6 worm cellular contexts compared by ENCODE assay signal in the genomic region with DNA sequence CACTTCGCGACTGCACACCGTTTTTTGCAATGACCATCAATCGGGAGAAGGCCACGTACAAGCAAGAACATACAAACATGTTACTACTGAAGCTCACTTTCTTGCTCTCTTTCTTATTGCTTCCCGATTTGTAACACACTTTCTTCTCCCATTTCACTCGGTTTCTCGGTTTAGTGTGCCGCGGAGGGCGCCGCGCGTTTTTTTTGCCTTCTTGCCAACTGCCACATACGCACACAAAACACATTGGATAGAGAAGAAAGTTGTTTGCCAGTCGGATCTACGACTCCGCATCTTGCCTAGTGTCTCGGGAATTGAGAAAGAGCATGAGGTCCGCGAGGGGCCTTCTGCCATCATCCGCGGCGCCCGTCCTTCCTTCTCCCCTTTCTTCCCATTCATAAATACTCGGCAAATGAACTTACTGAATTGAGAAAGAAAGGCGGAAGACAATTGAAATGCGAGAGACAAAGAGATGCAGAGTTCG.
TF ChIP-seq lines count a peak whose summit lies in the region.

No protein-coding gene starts in this region.

TF ChIP-seq in whole organism, L1 larva, 84 proteins besides CTCF, POLR2A, EP300 and RAD21 (continued from another document and continues in another):
- TF ChIP-seq lsy-2 (tag; optimal IDR thresholded peaks at IDR 0.05; lab: Kevin White, UChicago) (peak; percentile 31 to 57), unc-86 (tag; optimal IDR thresholded peaks at IDR 0.05; lab: Kevin White, UChicago) (peak; percentile 67), tlp-1 (tag; optimal IDR thresholded peaks at IDR 0.05; lab: Kevin White, UChicago) (no peak), nhr-47 (tag; optimal IDR thresholded peaks at IDR 0.05; lab: Kevin White, UChicago) (peak; percentile 57), zip-4 (GFP tag; optimal IDR thresholded peaks at IDR 0.05; lab: Kevin White, UChicago) (no peak), C04F5.9 (tag; optimal IDR thresholded peaks at IDR 0.05; lab: Kevin White, UChicago) (no peak), nhr-84 (tag; optimal IDR thresholded peaks at IDR 0.05; lab: Kevin White, UChicago) (no peak), ztf-11 (tag; optimal IDR thresholded peaks at IDR 0.05; lab: Kevin White, UChicago) (no peak), C16A3.4 (tag; optimal IDR thresholded peaks at IDR 0.05; lab: Kevin White, UChicago) (no peak), ces-1 (GFP tag; optimal IDR thresholded peaks at IDR 0.05; lab: Kevin White, UChicago) (no peak), fkh-4 (tag; optimal IDR thresholded peaks at IDR 0.05; lab: Kevin White, UChicago; ENCODE audit: borderline replicate concordance) (no peak), xbp-1 (tag; optimal IDR thresholded peaks at IDR 0.05; lab: Kevin White, UChicago) (peak; percentile 58), mdl-1 (tag; optimal IDR thresholded peaks at IDR 0.05; lab: Kevin White, UChicago) (peak in 1 of 2 experiments; percentile 38), efl-1 (optimal IDR thresholded peaks at IDR 0.05; lab: Kevin White, UChicago) (peak; percentile 8 to 14), efl-1 (GFP tag; optimal IDR thresholded peaks at IDR 0.05 in 1 of 2; lab: Kevin White, UChicago) (peak in 1 of 2 experiments; percentile 14), dpl-1 (GFP tag; optimal IDR thresholded peaks at IDR 0.05; lab: Kevin White, UChicago) (no peak), swsn-7 (tag; optimal IDR thresholded peaks at IDR 0.05; lab: Kevin White, UChicago) (peak; percentile 74), egl-13 (tag; optimal IDR thresholded peaks at IDR 0.05; lab: Kevin White, UChicago) (peak; percentile 41), nhr-19 (GFP tag; conservative IDR thresholded peaks at IDR 0.05; lab: Robert Waterston, UW) (peak; percentile 46), C34B4.2 (tag; optimal IDR thresholded peaks at IDR 0.05; lab: Kevin White, UChicago) (no peak), tbx-2 (tag; optimal IDR thresholded peaks at IDR 0.05; lab: Kevin White, UChicago) (peak; percentile 83)

TF ChIP-seq in whole organism, L2 larva, 48 proteins besides CTCF, POLR2A, EP300 and RAD21 (continued from another document):
- TF ChIP-seq lsy-2 (tag; optimal IDR thresholded peaks at IDR 0.05; lab: Kevin White, UChicago) (peak; percentile 32 to 37), unc-39 (tag; optimal IDR thresholded peaks at IDR 0.05; lab: Kevin White, UChicago) (peak; percentile 94), sma-9 (GFP tag; optimal IDR thresholded peaks at IDR 0.05; lab: Kevin White, UChicago) (peak; percentile 58), sma-9 (tag; optimal IDR thresholded peaks at IDR 0.05; lab: Kevin White, UChicago) (no peak), gmeb-1 (tag; optimal IDR thresholded peaks at IDR 0.05; lab: Kevin White, UChicago) (peak; percentile 13), zag-1 (tag; optimal IDR thresholded peaks at IDR 0.05; lab: Kevin White, UChicago) (peak; percentile 70), ztf-4 (tag; optimal IDR thresholded peaks at IDR 0.05; lab: Kevin White, UChicago) (peak; percentile 28), mbf-1 (tag; optimal IDR thresholded peaks at IDR 0.05; lab: Kevin White, UChicago) (no peak), Y55F3AM.14 (GFP tag; optimal IDR thresholded peaks at IDR 0.05; lab: Kevin White, UChicago) (peak; percentile 44), lin-13 (GFP tag; optimal IDR thresholded peaks at IDR 0.05; lab: Kevin White, UChicago) (peak; percentile 41), nhr-11 (tag; optimal IDR thresholded peaks at IDR 0.05; lab: Kevin White, UChicago) (no peak), C34F6.9 (tag; optimal IDR thresholded peaks at IDR 0.05; lab: Kevin White, UChicago) (peak; percentile 75), dmd-4 (tag; optimal IDR thresholded peaks at IDR 0.05; lab: Kevin White, UChicago) (no peak), mab-5 (tag; optimal IDR thresholded peaks at IDR 0.05; lab: Kevin White, UChicago) (no peak)

TF ChIP-seq in whole organism, L3 larva, 47 proteins besides CTCF, POLR2A, EP300 and RAD21 (continued from another document and continues in another):
- TF ChIP-seq tbx-2 (tag; optimal IDR thresholded peaks at IDR 0.05; lab: Kevin White, UChicago) (peak; percentile 33), elt-1 (tag; optimal IDR thresholded peaks at IDR 0.05; lab: Kevin White, UChicago) (no peak), mml-1 (tag; optimal IDR thresholded peaks at IDR 0.05; lab: Kevin White, UChicago) (no peak), lin-39 (tag; optimal IDR thresholded peaks at IDR 0.05; lab: Kevin White, UChicago) (peak; percentile 58), aly-2 (tag; optimal IDR thresholded peaks at IDR 0.05; lab: Kevin White, UChicago) (no peak), nhr-237 (tag; optimal IDR thresholded peaks at IDR 0.05; lab: Kevin White, UChicago) (no peak), fkh-2 (tag; optimal IDR thresholded peaks at IDR 0.05; lab: Kevin White, UChicago) (peak; percentile 44), ZK546.5 (tag; optimal IDR thresholded peaks at IDR 0.05; lab: Kevin White, UChicago) (no peak), elt-3 (tag; optimal IDR thresholded peaks at IDR 0.05; lab: Kevin White, UChicago) (no peak), nhr-77 (tag; optimal IDR thresholded peaks at IDR 0.05; lab: Kevin White, UChicago) (no peak), eor-1 (tag; optimal IDR thresholded peaks at IDR 0.05; lab: Kevin White, UChicago) (no peak), nhr-25 (tag; optimal IDR thresholded peaks at IDR 0.05; lab: Kevin White, UChicago) (no peak), lin-15B (tag; optimal IDR thresholded peaks at IDR 0.05; lab: Kevin White, UChicago) (no peak), zag-1 (tag; optimal IDR thresholded peaks at IDR 0.05; lab: Kevin White, UChicago) (peak; percentile 17), jun-1 (tag; optimal IDR thresholded peaks at IDR 0.05; lab: Kevin White, UChicago) (no peak), ztf-4 (tag; optimal IDR thresholded peaks at IDR 0.05; lab: Kevin White, UChicago) (no peak), skn-1 (tag; optimal IDR thresholded peaks at IDR 0.05; lab: Kevin White, UChicago) (no peak), ama-1 (optimal IDR thresholded peaks at IDR 0.05; lab: Kevin White, UChicago) (peak; percentile 41), nfya-1 (tag; optimal IDR thresholded peaks at IDR 0.05; lab: Kevin White, UChicago; ENCODE audit: insufficient read depth) (peak; percentile 78), nhr-23 (tag; optimal IDR thresholded peaks at IDR 0.05; lab: Kevin White, UChicago) (no peak), lsy-12 (tag; optimal IDR thresholded peaks at IDR 0.05; lab: Kevin White, UChicago) (peak; percentile 53), nhr-43 (tag; optimal IDR thresholded peaks at IDR 0.05; lab: Kevin White, UChicago; ENCODE audit: poor library complexity, severe bottlenecking) (no peak), R02D3.7 (tag; optimal IDR thresholded peaks at IDR 0.05; lab: Kevin White, UChicago) (no peak), sea-2 (GFP tag; optimal IDR thresholded peaks at IDR 0.05; lab: Kevin White, UChicago) (no peak), mdl-1 (tag; optimal IDR thresholded peaks at IDR 0.05; lab: Kevin White, UChicago) (no peak)

TF ChIP-seq in whole organism, L4 larva, 104 proteins besides CTCF, POLR2A, EP300 and RAD21 (continued from another document and continues in another):
- TF ChIP-seq daf-8 (GFP tag; IDR thresholded peaks at IDR 0.05; lab: Robert Waterston, UW) (no peak), nhr-111 (GFP tag; optimal IDR thresholded peaks at IDR 0.05; lab: Kevin White, UChicago) (no peak), lsy-2 (tag; optimal IDR thresholded peaks at IDR 0.05; lab: Kevin White, UChicago) (peak in 1 of 2 experiments; percentile 29), Y5F2A.4 (GFP tag; optimal IDR thresholded peaks at IDR 0.05; lab: Kevin White, UChicago) (no peak), hif-1 (tag; optimal IDR thresholded peaks at IDR 0.05; lab: Kevin White, UChicago) (peak in 1 of 2 experiments; percentile 78), D1046.2 (GFP tag; IDR thresholded peaks at IDR 0.05; lab: Robert Waterston, UW) (no peak), unc-62 (GFP tag; optimal IDR thresholded peaks at IDR 0.05 in 1 of 2; lab: Kevin White, UChicago) (no peak), unc-62 (tag; optimal IDR thresholded peaks at IDR 0.05; lab: Kevin White, UChicago) (no peak), mxl-2 (GFP tag; conservative IDR thresholded peaks at IDR 0.05; lab: Robert Waterston, UW) (no peak), ceh-28 (tag; optimal IDR thresholded peaks at IDR 0.05; lab: Kevin White, UChicago) (no peak), F26F4.8 (GFP tag; conservative IDR thresholded peaks at IDR 0.05; lab: Robert Waterston, UW) (no peak), spr-1 (tag; optimal IDR thresholded peaks at IDR 0.05; lab: Kevin White, UChicago) (peak; percentile 3), nhr-11 (tag; optimal IDR thresholded peaks at IDR 0.05; lab: Kevin White, UChicago) (peak; percentile 25), nhr-48 (tag; optimal IDR thresholded peaks at IDR 0.05; lab: Kevin White, UChicago) (no peak), ztf-11 (tag; optimal IDR thresholded peaks at IDR 0.05; lab: Kevin White, UChicago) (no peak), nhr-42 (GFP tag; IDR thresholded peaks at IDR 0.05; lab: Robert Waterston, UW) (no peak), lin-29 (GFP tag; IDR thresholded peaks at IDR 0.05; lab: Robert Waterston, UW) (no peak), ztf-7 (tag; optimal IDR thresholded peaks at IDR 0.05; lab: Kevin White, UChicago) (peak; percentile 12), Y48G9A.11 (GFP tag; IDR thresholded peaks at IDR 0.05; lab: Robert Waterston, UW) (no peak), php-3 (GFP tag; IDR thresholded peaks at IDR 0.05; lab: Robert Waterston, UW) (no peak), egl-43 (GFP tag; IDR thresholded peaks at IDR 0.05; lab: Robert Waterston, UW) (peak; percentile 49; the same call in 1 of the 2 replicates), tra-1 (GFP tag; IDR thresholded peaks at IDR 0.05; lab: Robert Waterston, UW) (no peak), hlh-30 (tag; optimal IDR thresholded peaks at IDR 0.05; lab: Kevin White, UChicago; ENCODE audit: insufficient read depth) (peak; percentile 37), snpc-4 (tag; optimal IDR thresholded peaks at IDR 0.05; lab: Kevin White, UChicago) (no peak), mdt-29 (GFP tag; IDR thresholded peaks at IDR 0.05; lab: Robert Waterston, UW) (no peak)

TF ChIP-seq in whole organism, late embryonic, 69 proteins besides CTCF, POLR2A, EP300 and RAD21 (continued from another document):
- TF ChIP-seq pax-1 (tag; optimal IDR thresholded peaks at IDR 0.05; lab: Kevin White, UChicago) (no peak), ceh-24 (tag; optimal IDR thresholded peaks at IDR 0.05; lab: Kevin White, UChicago) (no peak), hlh-30 (tag; optimal IDR thresholded peaks at IDR 0.05; lab: Kevin White, UChicago; ENCODE audit: insufficient read depth) (no peak), ceh-18 (tag; optimal IDR thresholded peaks at IDR 0.05; lab: Kevin White, UChicago) (peak; percentile 93), ceh-34 (tag; optimal IDR thresholded peaks at IDR 0.05; lab: Kevin White, UChicago) (peak; percentile 66), ceh-14 (tag; optimal IDR thresholded peaks at IDR 0.05; lab: Kevin White, UChicago) (peak; percentile 49), lin-11 (tag; optimal IDR thresholded peaks at IDR 0.05; lab: Kevin White, UChicago) (no peak), fkh-10 (GFP tag; optimal IDR thresholded peaks at IDR 0.05; lab: Kevin White, UChicago) (peak; percentile 12), fax-1 (tag; optimal IDR thresholded peaks at IDR 0.05; lab: Kevin White, UChicago) (no peak), ceh-31 (tag; optimal IDR thresholded peaks at IDR 0.05; lab: Kevin White, UChicago) (peak; percentile 57), nfya-1 (tag; optimal IDR thresholded peaks at IDR 0.05; lab: Kevin White, UChicago) (peak; percentile 14)

TF ChIP-seq in whole organism, young adult, 124 proteins besides CTCF, POLR2A, EP300 and RAD21 (continued from another document):
- TF ChIP-seq nhr-80 (tag; optimal IDR thresholded peaks at IDR 0.05; lab: Kevin White, UChicago) = peak; percentile 84
- TF ChIP-seq lin-35 (GFP tag; optimal IDR thresholded peaks at IDR 0.05; lab: Kevin White, UChicago) = peak in 1 of 3 experiments; percentile 26
- peak; percentile 40; the same call in 1 of the 2 replicates for TF ChIP-seq B0336.3 (GFP tag; IDR thresholded peaks at IDR 0.05; lab: Robert Waterston, UW)
- peak; percentile 44; the same call in 1 of the 2 replicates for TF ChIP-seq dox-1 (GFP tag; IDR thresholded peaks at IDR 0.05; lab: Robert Waterston, UW)
- TF ChIP-seq unc-62 (GFP tag; optimal IDR thresholded peaks at IDR 0.05; lab: Kevin White, UChicago) = no peak
- peak; percentile 2 for TF ChIP-seq somi-1 (GFP tag; optimal IDR thresholded peaks at IDR 0.05; lab: Kevin White, UChicago)
